Worm (Caenorhabditis elegans): ENCODE measurements around the gene cpl-1.

Gene cpl-1

ce11 chrV:16580424-16580823 is 14.7 kb downstream of the cpl-1 start, which contains the start of gene nhr-271:
Gene nhr-271, minus strand, starts transcription at chrV:16580524.
- TF ChIP-seq nhr-12 (tag; optimal IDR thresholded peaks at IDR 0.05): no peak
- TF ChIP-seq hlh-1 (tag; optimal IDR thresholded peaks at IDR 0.05): no peak
- TF ChIP-seq ceh-43 (GFP tag; optimal IDR thresholded peaks at IDR 0.05): no peak
- no peak for TF ChIP-seq mab-5 (tag; optimal IDR thresholded peaks at IDR 0.05)
- TF ChIP-seq blmp-1 (tag; optimal IDR thresholded peaks at IDR 0.05): no peak
- TF ChIP-seq snpc-4 (tag; optimal IDR thresholded peaks at IDR 0.05): no peak
- TF ChIP-seq nhr-28 (tag; optimal IDR thresholded peaks at IDR 0.05): no peak
- no peak for TF ChIP-seq zip-8 (tag; optimal IDR thresholded peaks at IDR 0.05)

ce11 chrV:16575900-16576299 is 19.2 kb downstream of the cpl-1 start, which contains the start of gene str-151:
Gene str-151, plus strand, starts transcription at chrV:16576200.
- no peak for TF ChIP-seq bed-3 (GFP tag; optimal IDR thresholded peaks at IDR 0.05)

ce11 chrV:16573168-16573567 is 22.0 kb downstream of the cpl-1 start, which contains the start of gene str-149:
Gene str-149, plus strand, starts transcription at chrV:16573468.
- TF ChIP-seq ces-1 (GFP tag; optimal IDR thresholded peaks at IDR 0.05): no peak
- TF ChIP-seq lin-32 (GFP tag; optimal IDR thresholded peaks at IDR 0.05): no peak
- no peak for TF ChIP-seq ceh-39 (tag; optimal IDR thresholded peaks at IDR 0.05)
- TF ChIP-seq lin-13 (tag; optimal IDR thresholded peaks at IDR 0.05): no peak
- no peak for TF ChIP-seq unc-39 (tag; optimal IDR thresholded peaks at IDR 0.05)
- no peak for TF ChIP-seq nhr-12 (tag; optimal IDR thresholded peaks at IDR 0.05)
- no peak for TF ChIP-seq tbx-8 (GFP tag; optimal IDR thresholded peaks at IDR 0.05)
- no peak for TF ChIP-seq unc-62 (GFP tag; optimal IDR thresholded peaks at IDR 0.05)
- TF ChIP-seq cnd-1 (tag; optimal IDR thresholded peaks at IDR 0.05): no peak
- no peak for TF ChIP-seq nhr-2 (tag; optimal IDR thresholded peaks at IDR 0.05)
- no peak for TF ChIP-seq sptf-1 (tag; optimal IDR thresholded peaks at IDR 0.05)
- no peak for TF ChIP-seq drap-1 (GFP tag; optimal IDR thresholded peaks at IDR 0.05)
- no peak for TF ChIP-seq mep-1 (tag; optimal IDR thresholded peaks at IDR 0.05)
- no peak for TF ChIP-seq flh-1 (GFP tag; optimal IDR thresholded peaks at IDR 0.05)
- TF ChIP-seq sem-2 (GFP tag; optimal IDR thresholded peaks at IDR 0.05): no peak

ce11 chrV:16570697-16571096 is 24.4 kb downstream of the cpl-1 start, which contains the start of gene nhr-233:
Gene nhr-233, minus strand, starts transcription at chrV:16570797.
- TF ChIP-seq mep-1 (tag; optimal IDR thresholded peaks at IDR 0.05) (no peak), mab-5 (tag; optimal IDR thresholded peaks at IDR 0.05) (no peak), bed-3 (GFP tag; optimal IDR thresholded peaks at IDR 0.05) (no peak), tbx-8 (GFP tag; optimal IDR thresholded peaks at IDR 0.05) (no peak)

- no peak for TF ChIP-seq ceh-83 (GFP tag; optimal IDR thresholded peaks at IDR 0.05)
- no peak for TF ChIP-seq pha-4 (tag; optimal IDR thresholded peaks at IDR 0.05)
- TF ChIP-seq ces-1 (GFP tag; optimal IDR thresholded peaks at IDR 0.05): no peak
- no peak for TF ChIP-seq ceh-39 (tag; optimal IDR thresholded peaks at IDR 0.05)
Measured at ce11 chrV:16568056-16568455, 27.1 kb downstream of the cpl-1 start.

- TF ChIP-seq drap-1 (GFP tag; optimal IDR thresholded peaks at IDR 0.05): no peak
- no peak for TF ChIP-seq pha-4 (tag; optimal IDR thresholded peaks at IDR 0.05)
- no peak for TF ChIP-seq mep-1 (tag; optimal IDR thresholded peaks at IDR 0.05)
- no peak for TF ChIP-seq tbx-8 (GFP tag; optimal IDR thresholded peaks at IDR 0.05)
- no peak for TF ChIP-seq lin-32 (GFP tag; optimal IDR thresholded peaks at IDR 0.05)
- no peak for TF ChIP-seq elt-1 (tag; optimal IDR thresholded peaks at IDR 0.05; ENCODE audit: borderline replicate concordance, insufficient read depth)
- no peak for TF ChIP-seq M03D4.4 (tag; optimal IDR thresholded peaks at IDR 0.05)
Measured at ce11 chrV:16565639-16566038, 29.5 kb downstream of the cpl-1 start, which contains the start of gene sru-45. Gene sru-45, plus strand, starts transcription at chrV:16565939.

- TF ChIP-seq sem-2 (GFP tag; optimal IDR thresholded peaks at IDR 0.05) (peak; percentile 5), bed-3 (GFP tag; optimal IDR thresholded peaks at IDR 0.05) (peak; percentile 29), cnd-1 (tag; optimal IDR thresholded peaks at IDR 0.05) (peak; percentile 65), ztf-11 (tag; optimal IDR thresholded peaks at IDR 0.05) (no peak), mls-2 (tag; optimal IDR thresholded peaks at IDR 0.05) (peak; percentile 13), lin-32 (GFP tag; optimal IDR thresholded peaks at IDR 0.05) (peak; percentile 64), sptf-1 (tag; optimal IDR thresholded peaks at IDR 0.05) (peak; percentile 67), ces-1 (GFP tag; optimal IDR thresholded peaks at IDR 0.05) (no peak), M03D4.4 (tag; optimal IDR thresholded peaks at IDR 0.05) (peak; percentile 4), snpc-4 (tag; optimal IDR thresholded peaks at IDR 0.05) (no peak), drap-1 (GFP tag; optimal IDR thresholded peaks at IDR 0.05) (peak; percentile 46), ceh-83 (GFP tag; optimal IDR thresholded peaks at IDR 0.05) (peak; percentile 21), ham-2 (GFP tag; optimal IDR thresholded peaks at IDR 0.05) (no peak)
Measured at ce11 chrV:16552929-16553328, 42.2 kb downstream of the cpl-1 start, which contains the start of gene Y32B12B.4. Gene Y32B12B.4, plus strand, starts transcription at chrV:16553327.
